Worm (Caenorhabditis elegans): ENCODE data around the gene algn-11.

- no peak for TF ChIP-seq ztf-29 (GFP tag; IDR thresholded peaks at IDR 0.05)
- TF ChIP-seq med-1 (GFP tag; optimal IDR thresholded peaks at IDR 0.05; ENCODE audit: insufficient read depth): no peak
- no peak for TF ChIP-seq klf-2 (GFP tag; conservative IDR thresholded peaks at IDR 0.05)
- no peak for TF ChIP-seq flt-1 (GFP tag; IDR thresholded peaks at IDR 0.05)
- no peak for TF ChIP-seq ref-1 (GFP tag; conservative IDR thresholded peaks at IDR 0.05)
- no peak for TF ChIP-seq T22C8.4 (GFP tag; IDR thresholded peaks at IDR 0.05)
- TF ChIP-seq tab-1 (GFP tag; IDR thresholded peaks at IDR 0.05): no peak
Observed at ce11 chrIII:7314473-7314872, 24.1 kb upstream of the algn-11 start.
